Worm (Caenorhabditis elegans) whole organism, L4 larva: Measurements from ENCODE around the gene kel-10.
A peak's percentile ranks its signal among the peaks of the same experiment; 100 is the strongest.

Experiments
- dpl-1 ChIP-seq: fragments of 150-350 bp; optimal IDR thresholded peaks from 2 replicates; lab custom pipeline; 2014; ENCODE audit warnings: missing biosample characterization, missing genetic modification reagents, missing genetic modification characterization
- gei-8 ChIP-seq: fragments of 200-800 bp; sonication (Bioruptor generic); optimal IDR thresholded peaks from 2 replicates; lab custom pipeline; 2018; ENCODE audit warnings: mild to moderate bottlenecking, missing genetic modification characterization, missing compliant biosample characterization
- lin-38 ChIP-seq: fragments of 200-800 bp; sonication (Bioruptor generic); IDR thresholded peaks from 2 replicates; pipeline ENCODE4 v1.3.6; 2022; ENCODE audit warnings: missing genetic modification reagents, missing genetic modification characterization, missing compliant biosample characterization
- lsy-2 ChIP-seq, 2 experiments: fragments of 150-350 bp in 1 of 2; sonication (generic microtip) in 1 of 2; optimal IDR thresholded peaks; 2 replicates each; lab custom pipeline; 2014 to 2017; ENCODE audit warnings: missing biosample characterization in 2 of 2, missing genetic modification characterization in 2 of 2
- madf-5 ChIP-seq, 2 experiments: fragments of 200-800 bp; sonication (Bioruptor generic); IDR thresholded peaks; 2 replicates each; pipeline ENCODE4 v1.3.6; 2022; ENCODE audit warnings: missing compliant biosample characterization in 2 of 2, missing genetic modification characterization in 2 of 2
- nhr-28 ChIP-seq: fragments of 150-350 bp; optimal IDR thresholded peaks from 2 replicates; lab custom pipeline; 2014; ENCODE audit warnings: missing biosample characterization, missing genetic modification characterization
- nhr-41 ChIP-seq: fragments of 200-800 bp; sonication (Bioruptor generic); IDR thresholded peaks from 2 replicates; pipeline ENCODE4 v1.3.6; 2022; ENCODE audit warnings: missing genetic modification reagents, missing genetic modification characterization, missing compliant biosample characterization
- nhr-76 ChIP-seq: fragments of 150-350 bp; optimal IDR thresholded peaks from 2 replicates; lab custom pipeline; 2014; ENCODE audit warnings: missing biosample characterization, missing genetic modification characterization
- pqm-1 ChIP-seq: sonication (generic microtip); optimal IDR thresholded peaks from 2 replicates; lab custom pipeline; 2017; ENCODE audit warnings: missing biosample characterization, missing genetic modification characterization
- unc-62 ChIP-seq, 3 experiments: fragments of 150-350 bp in 1 of 3; sonication (generic microtip); optimal IDR thresholded peaks in 2 of 3; peaks in 1 of 3; 1 replicate in 1 of 3; 2 replicates in 2 of 3; lab custom pipeline; 2014 to 2017; ENCODE audit warnings: missing biosample characterization in 3 of 3, missing genetic modification characterization in 3 of 3, missing genetic modification reagents in 3 of 3, missing genotype in 1 of 3

DNA sequence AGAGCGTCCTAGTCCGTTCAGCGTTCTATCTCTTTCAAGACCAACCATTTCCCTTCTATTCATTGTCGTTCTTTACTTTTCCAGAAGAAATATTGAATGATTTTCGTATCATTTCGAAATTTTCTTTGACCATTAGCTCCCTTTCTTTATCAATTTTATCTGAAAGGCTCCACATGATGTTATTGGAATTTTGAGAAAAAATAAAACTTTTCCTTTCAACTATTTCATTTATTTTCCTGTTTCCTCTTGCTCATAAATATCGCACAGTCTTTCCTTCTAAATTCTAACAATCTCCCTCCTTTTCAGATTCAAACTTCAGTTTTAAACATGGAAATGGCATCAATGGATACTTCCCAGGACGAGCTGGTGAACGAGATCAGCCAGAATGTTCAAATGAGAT, 43.7 kb downstream of the kel-10 start, which contains the start of gene T16G12.4:
- TF ChIP-seq nhr-28 (no peak), unc-62 (GFP tag; optimal IDR thresholded peaks at IDR 0.05 in 1 of 2; lab: Kevin White, UChicago) (peak in 1 of 2 experiments; percentile 11), unc-62 (tag; optimal IDR thresholded peaks at IDR 0.05; lab: Kevin White, UChicago) (no peak), nhr-76 (tag; lab: Kevin White, UChicago) (no peak), dpl-1 (GFP tag; lab: Kevin White, UChicago) (no peak), lsy-2 (tag; optimal IDR thresholded peaks at IDR 0.05; lab: Kevin White, UChicago) (no peak), pqm-1 (tag; lab: Kevin White, UChicago) (no peak), gei-8 (GFP tag; lab: Kevin White, UChicago) (no peak), lin-38 (GFP tag; lab: Robert Waterston, UW) (no peak), madf-5 (GFP tag; IDR thresholded peaks at IDR 0.05; lab: Robert Waterston, UW) (no peak), nhr-41 (GFP tag; lab: Robert Waterston, UW) (no peak)
